Fruit fly (Drosophila melanogaster) whole organism, embryonic: Measurements from ENCODE around the gene CG3625.

Source experiments
- Antp ChIP-seq: fragments of 200-800 bp; sonication (Bioruptor generic); optimal IDR thresholded peaks from 3 replicates; lab custom pipeline; 2016; ENCODE audit warnings: missing biosample characterization, missing genetic modification characterization
- Asciz ChIP-seq: fragments of 200-800 bp; sonication (Bioruptor generic); optimal IDR thresholded peaks from 2 replicates; lab custom pipeline; 2017; ENCODE audit warnings: missing biosample characterization, mild to moderate bottlenecking, missing genetic modification characterization, missing genetic modification reagents
- Blimp-1 ChIP-seq: fragments of 200-800 bp; sonication (Bioruptor generic); optimal IDR thresholded peaks from 3 replicates; lab custom pipeline; 2018; ENCODE audit warnings: missing biosample characterization, missing genetic modification characterization, mild to moderate bottlenecking, moderate library complexity, missing genetic modification reagents
- BtbVII ChIP-seq: fragments of 200-800 bp; sonication (Bioruptor generic); optimal IDR thresholded peaks from 3 replicates; lab custom pipeline; 2017; ENCODE audit warnings: missing biosample characterization, mild to moderate bottlenecking, missing genetic modification characterization
- CG12744 ChIP-seq: fragments of 200-800 bp; sonication (Bioruptor generic); optimal IDR thresholded peaks from 2 replicates; lab custom pipeline; 2016; ENCODE audit warnings: missing biosample characterization, missing genetic modification characterization
- CG14014 ChIP-seq: fragments of 200-800 bp; sonication (Bioruptor generic); IDR thresholded peaks from 2 replicates; pipeline ENCODE4 v1.3.6; 2022; ENCODE audit warnings: missing biosample characterization, missing genetic modification characterization
- CG1832 ChIP-seq: fragments of 200-800 bp; sonication (Bioruptor generic); optimal IDR thresholded peaks from 2 replicates; lab custom pipeline; 2017; ENCODE audit warnings: missing biosample characterization, mild to moderate bottlenecking, missing genetic modification characterization, inconsistent platforms
- CG2129 ChIP-seq: fragments of 200-800 bp; sonication (Bioruptor generic); IDR thresholded peaks from 2 replicates; pipeline ENCODE4 v1.3.6; 2022; ENCODE audit warnings: missing biosample characterization, missing genetic modification characterization; ENCODE audit not compliant: partially characterized antibody
- CG3163 ChIP-seq: fragments of 200-800 bp; sonication (Bioruptor generic); optimal IDR thresholded peaks from 3 replicates; lab custom pipeline; 2016; ENCODE audit warnings: missing biosample characterization, missing genetic modification characterization
- CG32767 ChIP-seq: fragments of 200-800 bp; sonication (Bioruptor generic); IDR thresholded peaks from 2 replicates; pipeline ENCODE4 v1.3.6; 2022; ENCODE audit warnings: missing biosample characterization, missing genetic modification characterization
- CG33213 ChIP-seq: fragments of 200-800 bp; sonication (Bioruptor generic); optimal IDR thresholded peaks from 3 replicates; lab custom pipeline; 2016; ENCODE audit warnings: missing biosample characterization, missing genetic modification characterization
- CG34376 ChIP-seq: fragments of 200-800 bp; sonication (Bioruptor generic); optimal IDR thresholded peaks from 2 replicates; lab custom pipeline; 2018; ENCODE audit warnings: missing biosample characterization, mild to moderate bottlenecking, missing genetic modification characterization
- CG3838 ChIP-seq: fragments of 200-800 bp; sonication (Bioruptor generic); optimal IDR thresholded peaks from 3 replicates; lab custom pipeline; 2016; ENCODE audit warnings: missing biosample characterization, missing genetic modification characterization
- CG8290 ChIP-seq, 3 experiments: fragments of 200-800 bp; sonication (Bioruptor generic); optimal IDR thresholded peaks; 2 replicates each; lab custom pipeline; 2016 to 2019; ENCODE audit warnings: missing biosample characterization in 3 of 3, missing genetic modification characterization in 3 of 3, mild to moderate bottlenecking in 2 of 3, moderate library complexity in 1 of 3
- CrebB ChIP-seq: fragments of 200-800 bp; sonication (Bioruptor generic); optimal IDR thresholded peaks from 3 replicates; lab custom pipeline; 2018; ENCODE audit warnings: missing biosample characterization, mild to moderate bottlenecking, missing genetic modification characterization
- Fer3 ChIP-seq: fragments of 200-800 bp; sonication (Bioruptor generic); optimal IDR thresholded peaks from 2 replicates; lab custom pipeline; 2018; ENCODE audit warnings: missing biosample characterization, mild to moderate bottlenecking, missing genetic modification characterization, moderate library complexity
- Gug ChIP-seq: fragments of 200-800 bp; sonication (Bioruptor generic); IDR thresholded peaks from 4 replicates; pipeline ENCODE4 v1.3.6; 2022; ENCODE audit warnings: missing biosample characterization, missing genetic modification characterization
- Hr51 ChIP-seq, 2 experiments: fragments of 200-800 bp; sonication (Bioruptor generic); optimal IDR thresholded peaks; 2 replicates in 1 of 2; 3 replicates in 1 of 2; lab custom pipeline; 2016 to 2018; ENCODE audit warnings: missing biosample characterization in 2 of 2, missing genetic modification characterization in 2 of 2, mild to moderate bottlenecking in 1 of 2, moderate library complexity in 1 of 2
- MTF-1 ChIP-seq: fragments of 200-800 bp; sonication (Bioruptor generic); optimal IDR thresholded peaks from 2 replicates; lab custom pipeline; 2018; ENCODE audit warnings: missing biosample characterization, mild to moderate bottlenecking, missing genetic modification characterization, borderline replicate concordance
- Mad ChIP-seq: fragments of 200-800 bp; sonication (Bioruptor generic); optimal IDR thresholded peaks from 2 replicates; lab custom pipeline; 2016; ENCODE audit warnings: missing biosample characterization, missing genetic modification characterization
- Med ChIP-seq: fragments of 200-800 bp; sonication (Bioruptor generic); peaks from one replicate; lab custom pipeline; 2016; ENCODE audit warnings: missing biosample characterization, missing genetic modification characterization, mild to moderate bottlenecking, inconsistent platforms, moderate library complexity
- Mes4 ChIP-seq: fragments of 200-800 bp; sonication (Bioruptor generic); optimal IDR thresholded peaks from 2 replicates; lab custom pipeline; 2016; ENCODE audit warnings: missing biosample characterization, missing genetic modification characterization
- Pdp1 ChIP-seq, 2 experiments: fragments of 200-800 bp; sonication (Bioruptor generic); optimal IDR thresholded peaks; 3 replicates each; lab custom pipeline; 2016; ENCODE audit warnings: missing biosample characterization in 2 of 2, missing genetic modification characterization in 2 of 2, mild to moderate bottlenecking in 1 of 2, moderate library complexity in 1 of 2
- Xrp1 ChIP-seq: fragments of 200-800 bp; sonication (Bioruptor generic); IDR thresholded peaks from 2 replicates; pipeline ENCODE4 v1.3.6; 2022; ENCODE audit warnings: missing biosample characterization, missing genetic modification characterization
- al ChIP-seq: fragments of 200-800 bp; sonication (Bioruptor generic); IDR thresholded peaks from 2 replicates; pipeline ENCODE4 v1.3.6; 2022; ENCODE audit warnings: missing biosample characterization, missing genetic modification characterization
- ato ChIP-seq: fragments of 200-800 bp; sonication (Bioruptor generic); IDR thresholded peaks from 2 replicates; pipeline ENCODE4 v1.3.6; 2022; ENCODE audit warnings: missing biosample characterization, missing genetic modification characterization; ENCODE audit not compliant: partially characterized antibody
- bab2 ChIP-seq: fragments of 200-800 bp; sonication (Bioruptor generic); optimal IDR thresholded peaks from 2 replicates; lab custom pipeline; 2016; ENCODE audit warnings: missing biosample characterization, missing genetic modification characterization
- cad ChIP-seq: fragments of >200 bp; optimal IDR thresholded peaks from 2 replicates; lab custom pipeline; 2017; ENCODE audit warnings: missing biosample characterization, missing genetic modification characterization
- chinmo ChIP-seq: fragments of 200-800 bp; sonication (Bioruptor generic); IDR thresholded peaks from 4 replicates; pipeline ENCODE4 v1.3.6; 2022; ENCODE audit warnings: missing biosample characterization, missing genetic modification characterization; ENCODE audit not compliant: partially characterized antibody
- corto ChIP-seq: fragments of 200-800 bp; sonication (Bioruptor generic); optimal IDR thresholded peaks from 2 replicates; lab custom pipeline; 2016; ENCODE audit warnings: missing biosample characterization, mild to moderate bottlenecking, missing genetic modification characterization, moderate library complexity
- crol ChIP-seq: fragments of 200-800 bp; sonication (Bioruptor generic); IDR thresholded peaks from 2 replicates; pipeline ENCODE4 v1.3.6; 2022; ENCODE audit warnings: missing biosample characterization, missing genetic modification characterization
- exex ChIP-seq: fragments of 200-800 bp; sonication (Bioruptor generic); optimal IDR thresholded peaks from 4 replicates; lab custom pipeline; 2018; ENCODE audit warnings: missing biosample characterization, mild to moderate bottlenecking, missing genetic modification characterization, moderate library complexity
- ftz-f1 ChIP-seq: fragments of 200-800 bp; sonication (Bioruptor generic); optimal IDR thresholded peaks from 2 replicates; lab custom pipeline; 2016; ENCODE audit warnings: missing biosample characterization, missing genetic modification characterization
- hb ChIP-seq: fragments of 200-800 bp; sonication (Bioruptor generic); IDR thresholded peaks from 3 replicates; pipeline ENCODE4 v1.3.6; 2022; ENCODE audit warnings: missing biosample characterization, missing genetic modification characterization; ENCODE audit not compliant: partially characterized antibody
- ken ChIP-seq: fragments of 200-800 bp; sonication (Bioruptor generic); IDR thresholded peaks from 3 replicates; pipeline ENCODE4 v1.3.6; 2022; ENCODE audit warnings: missing biosample characterization, missing genetic modification characterization
- lab ChIP-seq: fragments of 200-800 bp; sonication (Bioruptor generic); optimal IDR thresholded peaks from 3 replicates; lab custom pipeline; 2017; ENCODE audit warnings: missing biosample characterization, missing genetic modification characterization, mild to moderate bottlenecking, moderate library complexity, missing genetic modification reagents
- mirr ChIP-seq: fragments of 200-800 bp; sonication (Bioruptor generic); optimal IDR thresholded peaks from 3 replicates; lab custom pipeline; 2018; ENCODE audit warnings: missing biosample characterization, mild to moderate bottlenecking, missing genetic modification characterization
- nau ChIP-seq: fragments of 200-800 bp; sonication (Bioruptor generic); optimal IDR thresholded peaks from 3 replicates; lab custom pipeline; 2017; ENCODE audit warnings: missing biosample characterization, mild to moderate bottlenecking, missing genetic modification characterization, missing genetic modification reagents
- nom ChIP-seq: fragments of 200-800 bp; sonication (Bioruptor generic); optimal IDR thresholded peaks from 2 replicates; lab custom pipeline; 2017; ENCODE audit warnings: missing biosample characterization, missing genetic modification characterization, mild to moderate bottlenecking, moderate library complexity, missing genetic modification reagents
- pnt ChIP-seq: fragments of 200-800 bp; sonication (Bioruptor generic); optimal IDR thresholded peaks from 3 replicates; lab custom pipeline; 2016; ENCODE audit warnings: missing biosample characterization, missing genetic modification characterization
- rib ChIP-seq: fragments of 200-800 bp; sonication (Bioruptor generic); IDR thresholded peaks from 2 replicates; pipeline ENCODE4 v1.3.6; 2022; ENCODE audit warnings: missing biosample characterization, missing genetic modification characterization
- scrt ChIP-seq: fragments of 200-800 bp; sonication (Bioruptor generic); optimal IDR thresholded peaks from 2 replicates; lab custom pipeline; 2018; ENCODE audit warnings: missing biosample characterization, mild to moderate bottlenecking, missing genetic modification characterization, moderate library complexity
- seq ChIP-seq: fragments of 200-800 bp; sonication (Bioruptor generic); IDR thresholded peaks from 2 replicates; pipeline ENCODE4 v1.3.6; 2022; ENCODE audit warnings: missing biosample characterization, missing genetic modification characterization
- sob ChIP-seq: fragments of 200-800 bp; sonication (Bioruptor generic); IDR thresholded peaks from 2 replicates; pipeline ENCODE4 v1.3.6; 2022; ENCODE audit warnings: missing biosample characterization, missing genetic modification characterization

CG3625 gene

DNA sequence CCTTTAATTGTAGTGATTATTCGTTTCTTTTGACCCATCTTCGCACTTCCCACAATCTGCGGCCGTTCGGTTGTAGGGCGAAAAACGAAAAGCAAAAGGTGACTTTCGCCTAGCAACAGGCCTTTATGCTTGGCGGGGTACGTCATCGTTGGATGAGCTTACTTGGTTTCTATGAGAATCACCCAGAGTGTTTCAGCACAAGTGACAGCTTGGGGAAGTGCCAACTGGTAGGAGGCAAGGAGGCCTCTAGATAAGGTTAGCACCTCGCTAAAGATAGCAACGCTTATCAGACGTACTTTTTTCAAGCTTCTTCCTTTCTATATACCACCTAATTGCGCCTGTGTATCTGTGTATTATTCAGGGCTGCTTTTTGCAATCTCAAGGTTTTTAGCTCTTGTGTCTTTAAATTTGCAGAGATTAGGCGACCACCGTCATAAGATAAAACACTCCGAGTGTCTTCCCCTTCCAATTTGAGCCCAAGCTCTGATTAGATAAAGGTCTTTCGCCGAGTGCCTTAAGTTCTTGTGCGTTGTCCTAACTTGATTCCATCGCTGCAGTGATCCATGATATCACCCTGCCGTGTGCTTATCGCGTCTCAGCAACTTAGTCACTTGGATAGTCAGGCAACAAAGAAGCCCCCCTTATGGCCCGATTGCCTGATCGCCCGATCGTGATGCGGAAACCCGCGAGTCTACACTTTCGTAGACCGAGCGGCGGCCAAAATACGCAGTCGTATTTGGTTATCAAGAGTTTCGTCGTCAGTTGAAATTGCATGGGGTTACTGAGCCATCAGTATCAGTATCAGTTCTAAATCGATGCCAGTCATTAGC, 9.5 kb upstream of the CG3625 start (continued):
- TF ChIP-seq BtbVII (peak; percentile 9), rib (GFP tag; lab: Robert Waterston, UW) (peak; percentile 83), CG1832 (GFP tag; lab: Kevin White, UChicago) (no peak), mirr (GFP tag; lab: Kevin White, UChicago) (peak; percentile 63)

DNA sequence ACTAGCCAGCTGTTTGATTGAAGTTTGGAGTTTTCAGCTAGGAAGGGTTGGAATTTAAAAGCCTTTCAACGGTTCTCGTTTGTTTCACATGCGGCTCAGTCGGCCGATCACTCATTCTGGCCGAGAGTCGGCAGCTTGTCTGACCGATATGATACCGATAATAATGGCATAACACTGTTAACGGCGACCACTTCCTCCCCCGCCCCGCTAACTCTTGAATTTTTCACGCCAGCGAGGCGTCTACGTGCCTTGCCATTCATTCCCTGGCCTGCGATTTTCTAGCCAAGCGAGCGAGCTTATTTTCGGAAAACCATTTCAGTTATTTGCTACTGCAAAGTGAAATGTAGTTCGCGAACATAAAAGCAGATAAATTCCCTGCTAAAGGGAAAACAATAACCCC, 8.4 kb upstream of the CG3625 start:
- no peak for TF ChIP-seq chinmo (GFP tag; lab: Robert Waterston, UW)
- peak; percentile 69 for TF ChIP-seq lab (GFP tag; lab: Kevin White, UChicago)
- TF ChIP-seq bab2 (GFP tag; lab: Kevin White, UChicago): no peak
- TF ChIP-seq exex: peak; percentile 5
- TF ChIP-seq CG3838 (GFP tag; lab: Kevin White, UChicago): no peak
- peak; percentile 60 for TF ChIP-seq Med (GFP tag; lab: Kevin White, UChicago)
- TF ChIP-seq pnt (GFP tag; lab: Kevin White, UChicago): no peak
- peak in 1 of 2 experiments; percentile 20 for TF ChIP-seq Pdp1 (GFP tag; optimal IDR thresholded peaks at IDR 0.05; lab: Kevin White, UChicago)

DNA sequence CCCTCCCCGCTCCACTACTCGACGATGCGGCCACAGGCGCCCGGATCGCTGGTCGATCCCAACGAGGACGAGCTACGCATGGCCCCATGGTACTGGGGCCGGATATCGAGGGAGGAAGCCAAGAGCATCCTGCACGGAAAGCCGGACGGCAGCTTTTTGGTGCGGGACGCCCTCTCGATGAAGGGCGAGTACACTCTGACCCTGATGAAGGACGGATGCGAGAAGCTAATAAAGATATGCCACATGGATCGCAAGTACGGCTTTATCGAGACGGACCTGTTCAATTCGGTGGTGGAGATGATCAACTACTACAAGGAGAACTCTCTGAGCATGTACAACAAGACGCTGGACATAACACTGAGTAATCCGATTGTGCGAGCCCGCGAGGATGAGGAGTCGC, 7.4 kb upstream of the CG3625 start:
- TF ChIP-seq ato: no peak
- TF ChIP-seq Med (GFP tag; lab: Kevin White, UChicago): peak; percentile 52

DNA sequence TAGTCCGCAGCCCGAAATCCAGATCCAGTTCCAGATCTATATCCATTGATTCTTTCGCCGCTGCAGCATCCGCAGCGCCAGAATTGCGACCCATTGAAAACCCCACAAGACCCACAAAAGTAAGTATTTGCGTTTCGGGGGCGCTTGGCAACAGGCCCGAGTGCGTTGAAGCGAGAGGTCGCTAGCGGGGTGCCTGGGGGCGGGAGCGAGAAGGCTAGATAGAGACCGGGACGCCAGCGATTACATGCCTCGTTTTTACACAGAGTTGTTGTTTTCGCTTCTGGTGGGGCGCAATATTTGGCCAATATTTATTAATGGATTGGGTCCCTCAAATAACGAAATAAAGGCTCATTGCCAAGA, 6.7 kb upstream of the CG3625 start:
- TF ChIP-seq ken (GFP tag; lab: Robert Waterston, UW) (no peak), CG34376 (GFP tag; lab: Kevin White, UChicago) (no peak), Mes4 (GFP tag; lab: Kevin White, UChicago) (no peak), Fer3 (tag; lab: Kevin White, UChicago) (no peak), CG12744 (GFP tag; lab: Kevin White, UChicago) (no peak), scrt (GFP tag; lab: Kevin White, UChicago) (peak; percentile 3), nom (GFP tag; lab: Kevin White, UChicago) (peak; percentile 35), CG33213 (GFP tag; lab: Kevin White, UChicago) (no peak), hb (GFP tag; lab: Robert Waterston, UW) (no peak), Antp (no peak), Xrp1 (no peak), Gug (GFP tag; lab: Robert Waterston, UW) (no peak), Mad (no peak), MTF-1 (GFP tag; lab: Kevin White, UChicago) (peak; percentile 13), sob (GFP tag; lab: Robert Waterston, UW) (no peak), CG3163 (GFP tag; lab: Kevin White, UChicago) (no peak), CG32767 (no peak), Blimp-1 (no peak), cad (no peak), CrebB (no peak), ftz-f1 (GFP tag; lab: Kevin White, UChicago) (peak; percentile 31), Asciz (GFP tag; lab: Kevin White, UChicago) (no peak), seq (GFP tag; lab: Robert Waterston, UW) (no peak), Hr51 (GFP tag; optimal IDR thresholded peaks at IDR 0.05; lab: Kevin White, UChicago) (no peak), nau (GFP tag; lab: Kevin White, UChicago) (no peak), al (no peak), corto (GFP tag; lab: Kevin White, UChicago) (no peak), crol (GFP tag; lab: Robert Waterston, UW) (0 out of 2 replicates have a peak, but pooled peaks have one; percentile 52), CG8290 (GFP tag; optimal IDR thresholded peaks at IDR 0.05; lab: Kevin White, UChicago) (no peak), CG8290 (tag; optimal IDR thresholded peaks at IDR 0.05; lab: Kevin White, UChicago) (peak in 1 of 2 experiments; percentile 48), CG2129 (GFP tag; lab: Robert Waterston, UW) (no peak), CG14014 (GFP tag; lab: Robert Waterston, UW) (no peak)
